Worm (Caenorhabditis elegans) whole organism, late embryonic: ENCODE measurements around the gene F36H12.9.

ENCODE experiments used
- C08G9.2 ChIP-seq: sonication (generic microtip); optimal IDR thresholded peaks from 2 replicates; lab custom pipeline; 2016; ENCODE audit warnings: mild to moderate bottlenecking, missing genetic modification characterization, moderate library complexity, missing compliant biosample characterization
- C38D4.7 ChIP-seq: fragments of 200-800 bp; sonication (Bioruptor generic); optimal IDR thresholded peaks from 2 replicates; lab custom pipeline; 2018; ENCODE audit warnings: mild to moderate bottlenecking, missing genetic modification characterization, moderate library complexity, missing compliant biosample characterization
- K02D7.2 ChIP-seq: sonication (generic microtip); optimal IDR thresholded peaks from 2 replicates; lab custom pipeline; 2017; ENCODE audit warnings: mild to moderate bottlenecking, missing genetic modification characterization, missing compliant biosample characterization
- K09A11.1 ChIP-seq: sonication (generic microtip); optimal IDR thresholded peaks from 2 replicates; lab custom pipeline; 2017; ENCODE audit warnings: antibody characterized with exemption, mild to moderate bottlenecking, missing genetic modification characterization, missing compliant biosample characterization; ENCODE audit not compliant: insufficient read depth
- Y22D7AL.16 ChIP-seq: sonication (generic microtip); optimal IDR thresholded peaks from 2 replicates; lab custom pipeline; 2016; ENCODE audit warnings: missing genetic modification characterization, missing compliant biosample characterization
- ama-1 ChIP-seq: fragments of 150-350 bp; optimal IDR thresholded peaks from 2 replicates; lab custom pipeline; 2014
- ceh-19 ChIP-seq: fragments of 200-800 bp; sonication (Bioruptor generic); optimal IDR thresholded peaks from 2 replicates; lab custom pipeline; 2018; ENCODE audit warnings: mild to moderate bottlenecking, missing genetic modification characterization, missing compliant biosample characterization
- ceh-2 ChIP-seq: sonication (generic microtip); optimal IDR thresholded peaks from 2 replicates; lab custom pipeline; 2016; ENCODE audit warnings: missing genotype, missing genetic modification characterization, missing compliant biosample characterization
- ceh-22 ChIP-seq: sonication (generic microtip); optimal IDR thresholded peaks from 2 replicates; lab custom pipeline; 2017; ENCODE audit warnings: missing biosample characterization, missing genetic modification characterization
- ceh-30 ChIP-seq: fragments of 150-350 bp; optimal IDR thresholded peaks from 2 replicates; lab custom pipeline; 2014; ENCODE audit warnings: missing biosample characterization, missing genetic modification characterization
- ceh-31 ChIP-seq: sonication (generic microtip); optimal IDR thresholded peaks from 2 replicates; lab custom pipeline; 2016; ENCODE audit warnings: missing genetic modification characterization, missing compliant biosample characterization
- ceh-34 ChIP-seq: sonication (generic microtip); optimal IDR thresholded peaks from 2 replicates; lab custom pipeline; 2016; ENCODE audit warnings: mild to moderate bottlenecking, missing genetic modification characterization, missing compliant biosample characterization
- ceh-48 ChIP-seq: sonication (generic microtip); optimal IDR thresholded peaks from 2 replicates; lab custom pipeline; 2016; ENCODE audit warnings: missing genetic modification characterization, inconsistent platforms, missing compliant biosample characterization
- dmd-4 ChIP-seq: sonication (generic microtip); optimal IDR thresholded peaks from 2 replicates; lab custom pipeline; 2016; ENCODE audit warnings: borderline replicate concordance, missing genetic modification characterization, missing compliant biosample characterization
- fkh-6 ChIP-seq: sonication (generic microtip); optimal IDR thresholded peaks from 2 replicates; lab custom pipeline; 2016; ENCODE audit warnings: missing genetic modification characterization, missing compliant biosample characterization
- gmeb-2 ChIP-seq: sonication (generic microtip); optimal IDR thresholded peaks from 2 replicates; lab custom pipeline; 2016; ENCODE audit warnings: missing genetic modification characterization, inconsistent platforms, missing compliant biosample characterization
- hlh-15 ChIP-seq: sonication (generic microtip); optimal IDR thresholded peaks from 2 replicates; lab custom pipeline; 2016; ENCODE audit warnings: missing genetic modification characterization, missing compliant biosample characterization
- hlh-30 ChIP-seq: sonication (generic microtip); optimal IDR thresholded peaks from 2 replicates; lab custom pipeline; 2017; ENCODE audit warnings: antibody characterized with exemption, missing genetic modification characterization, missing compliant biosample characterization; ENCODE audit not compliant: insufficient read depth
- hlh-6 ChIP-seq: sonication (generic microtip); optimal IDR thresholded peaks from 2 replicates; lab custom pipeline; 2016; ENCODE audit warnings: missing genotype, missing genetic modification characterization, missing compliant biosample characterization
- hlh-8 ChIP-seq: sonication (generic microtip); optimal IDR thresholded peaks from 2 replicates; lab custom pipeline; 2016; ENCODE audit warnings: missing genotype, missing genetic modification characterization, missing compliant biosample characterization
- lim-6 ChIP-seq: sonication (generic microtip); optimal IDR thresholded peaks from 2 replicates; lab custom pipeline; 2016; ENCODE audit warnings: missing genetic modification characterization, missing compliant biosample characterization
- lin-11 ChIP-seq: fragments of 200-800 bp; sonication (Bioruptor generic); optimal IDR thresholded peaks from 2 replicates; lab custom pipeline; 2018; ENCODE audit warnings: mild to moderate bottlenecking, missing genetic modification characterization, missing compliant biosample characterization
- madf-2 ChIP-seq: sonication (generic microtip); optimal IDR thresholded peaks from 2 replicates; lab custom pipeline; 2017; ENCODE audit warnings: missing genetic modification characterization, missing compliant biosample characterization
- mec-3 ChIP-seq: sonication (generic microtip); optimal IDR thresholded peaks from 2 replicates; lab custom pipeline; 2016; ENCODE audit warnings: borderline replicate concordance, missing genetic modification characterization, missing compliant biosample characterization
- nfya-1 ChIP-seq: sonication (generic microtip); optimal IDR thresholded peaks from 2 replicates; lab custom pipeline; 2017; ENCODE audit warnings: missing genetic modification characterization, mild to moderate bottlenecking, missing compliant biosample characterization, antibody characterized with exemption, moderate library complexity
- nhr-11 ChIP-seq: fragments of 150-350 bp; optimal IDR thresholded peaks from 2 replicates; lab custom pipeline; 2014; ENCODE audit warnings: missing biosample characterization, missing genetic modification characterization
- npax-4 ChIP-seq: sonication (generic microtip); optimal IDR thresholded peaks from 2 replicates; lab custom pipeline; 2016; ENCODE audit warnings: missing genetic modification characterization, missing compliant biosample characterization
- odd-2 ChIP-seq: sonication (generic microtip); optimal IDR thresholded peaks from 2 replicates; lab custom pipeline; 2017; ENCODE audit warnings: antibody characterized with exemption, mild to moderate bottlenecking, missing genetic modification characterization, missing compliant biosample characterization
- pha-2 ChIP-seq: sonication (generic microtip); optimal IDR thresholded peaks from 2 replicates; lab custom pipeline; 2017; ENCODE audit warnings: mild to moderate bottlenecking, missing genetic modification characterization, missing compliant biosample characterization
- pha-4 ChIP-seq: fragments of 150-350 bp; optimal IDR thresholded peaks from 2 replicates; lab custom pipeline; 2018; ENCODE audit warnings: missing biosample characterization, missing genetic modification reagents, missing genetic modification characterization
- pqm-1 ChIP-seq: sonication (generic microtip); optimal IDR thresholded peaks from 2 replicates; lab custom pipeline; 2016; ENCODE audit warnings: missing genetic modification characterization, missing compliant biosample characterization
- pros-1 ChIP-seq: fragments of 150-350 bp; optimal IDR thresholded peaks from 2 replicates; lab custom pipeline; 2014; ENCODE audit warnings: missing biosample characterization, missing genetic modification reagents, missing genetic modification characterization
- sdc-2 ChIP-seq: sonication (generic microtip); optimal IDR thresholded peaks from 2 replicates; lab custom pipeline; 2016; ENCODE audit warnings: missing genotype, missing genetic modification characterization, missing compliant biosample characterization
- sox-2 ChIP-seq: fragments of 200-800 bp; sonication (Bioruptor generic); IDR thresholded peaks from 2 replicates; pipeline ENCODE4 v1.3.6; 2022; ENCODE audit warnings: missing genetic modification reagents, missing genetic modification characterization, missing compliant biosample characterization
- syd-9 ChIP-seq: sonication (generic microtip); optimal IDR thresholded peaks from 2 replicates; lab custom pipeline; 2016; ENCODE audit warnings: mild to moderate bottlenecking, missing genetic modification characterization, moderate library complexity, missing compliant biosample characterization
- tbx-2 ChIP-seq: sonication (generic microtip); optimal IDR thresholded peaks from 2 replicates; lab custom pipeline; 2016; ENCODE audit warnings: missing genetic modification characterization, missing compliant biosample characterization
- ttx-3 ChIP-seq: sonication (generic microtip); optimal IDR thresholded peaks from 2 replicates; lab custom pipeline; 2016; ENCODE audit warnings: missing genetic modification reagents, missing genetic modification characterization, missing compliant biosample characterization
- unc-42 ChIP-seq: sonication (generic microtip); optimal IDR thresholded peaks from 2 replicates; lab custom pipeline; 2016; ENCODE audit warnings: missing genotype, missing genetic modification characterization, missing compliant biosample characterization
- unc-55 ChIP-seq: sonication (generic microtip); optimal IDR thresholded peaks from 2 replicates; lab custom pipeline; 2017; ENCODE audit warnings: missing biosample characterization, missing genetic modification reagents, missing genetic modification characterization
- unc-86 ChIP-seq: sonication (generic microtip); optimal IDR thresholded peaks from 2 replicates; lab custom pipeline; 2016; ENCODE audit warnings: missing genetic modification characterization, missing compliant biosample characterization
- zip-5 ChIP-seq: sonication (generic microtip); optimal IDR thresholded peaks from 2 replicates; lab custom pipeline; 2016; ENCODE audit warnings: missing genetic modification characterization, missing compliant biosample characterization

Gene F36H12.9

ce11 chrIV:5209390-5209789, 47.4 kb upstream of the F36H12.9 start, which contains the start of the genes Y59E9AL.36 and nbet-1 (continued):
- TF ChIP-seq hlh-15 (no peak), pha-2 (no peak), unc-42 (tag; lab: Kevin White, UChicago) (peak; percentile 73), Y22D7AL.16 (tag; lab: Kevin White, UChicago) (no peak), dmd-4 (tag; lab: Kevin White, UChicago) (no peak), pha-4 (no peak), ttx-3 (tag; lab: Kevin White, UChicago) (no peak), sdc-2 (tag; lab: Kevin White, UChicago) (no peak), ceh-30 (tag; lab: Kevin White, UChicago) (no peak), odd-2 (no peak), gmeb-2 (tag; lab: Kevin White, UChicago) (no peak), hlh-8 (no peak), ama-1 (no peak), ceh-48 (tag; lab: Kevin White, UChicago) (peak; percentile 32), ceh-19 (no peak), zip-5 (tag; lab: Kevin White, UChicago) (no peak), pqm-1 (no peak), mec-3 (no peak), syd-9 (tag; lab: Kevin White, UChicago) (no peak), pros-1 (tag; lab: Kevin White, UChicago) (no peak)

ce11 chrIV:5210606-5211005, 46.2 kb upstream of the F36H12.9 start:
- no peak for TF ChIP-seq ttx-3 (tag; lab: Kevin White, UChicago)
- TF ChIP-seq npax-4 (tag; lab: Kevin White, UChicago) = no peak
- TF ChIP-seq syd-9 (tag; lab: Kevin White, UChicago) = no peak
- TF ChIP-seq ceh-48 (tag; lab: Kevin White, UChicago) = no peak
- no peak for TF ChIP-seq nfya-1 (tag; lab: Kevin White, UChicago)
- no peak for TF ChIP-seq odd-2
- no peak for TF ChIP-seq hlh-30
- TF ChIP-seq nhr-11 (tag; lab: Kevin White, UChicago) = no peak
- no peak for TF ChIP-seq ceh-2 (tag; lab: Kevin White, UChicago)
- no peak for TF ChIP-seq zip-5 (tag; lab: Kevin White, UChicago)
- TF ChIP-seq K09A11.1 (tag; lab: Kevin White, UChicago) = no peak
- TF ChIP-seq tbx-2 (tag; lab: Kevin White, UChicago) = no peak
- no peak for TF ChIP-seq ceh-31
- no peak for TF ChIP-seq K02D7.2 (tag; lab: Kevin White, UChicago)

- TF ChIP-seq sox-2 (no peak), pros-1 (tag; lab: Kevin White, UChicago) (no peak), syd-9 (tag; lab: Kevin White, UChicago) (no peak), hlh-15 (no peak), odd-2 (no peak), madf-2 (no peak), C38D4.7 (GFP tag; lab: Kevin White, UChicago) (no peak), unc-86 (no peak), hlh-6 (tag; lab: Kevin White, UChicago) (no peak), ceh-34 (tag; lab: Kevin White, UChicago) (no peak), zip-5 (tag; lab: Kevin White, UChicago) (no peak), fkh-6 (tag; lab: Kevin White, UChicago) (no peak), npax-4 (tag; lab: Kevin White, UChicago) (no peak), C08G9.2 (tag; lab: Kevin White, UChicago) (no peak), ceh-19 (no peak), hlh-8 (no peak), lin-11 (no peak), ceh-22 (tag; lab: Kevin White, UChicago) (no peak), unc-55 (no peak), lim-6 (tag; lab: Kevin White, UChicago) (no peak)
- TF ChIP-seq, all 69 proteins: peak for 0
These were observed 41.7 kb upstream of the F36H12.9 start, which contains the start of gene Y59E9AL.4 for ce11 chrIV:5215092-5215491. Gene Y59E9AL.4 (minus strand): TSS chrIV:5215192.
